Worm (Caenorhabditis elegans) whole organism, L2 larva: ENCODE measurements around the gene ceh-28.

Experiments
- C34F6.9 ChIP-seq: fragments of 150-350 bp; optimal IDR thresholded peaks from 2 replicates; lab custom pipeline; 2014; ENCODE audit warnings: missing biosample characterization, missing genetic modification characterization
- F13H6.1 ChIP-seq: sonication (generic microtip); optimal IDR thresholded peaks from 2 replicates; lab custom pipeline; 2016; ENCODE audit warnings: missing genetic modification characterization, missing compliant biosample characterization
- R02D3.7 ChIP-seq: fragments of 150-350 bp; optimal IDR thresholded peaks from 2 replicates; lab custom pipeline; 2014; ENCODE audit warnings: missing biosample characterization, missing genetic modification characterization
- Y55F3AM.14 ChIP-seq: fragments of 200-800 bp; sonication (Bioruptor generic); optimal IDR thresholded peaks from 2 replicates; lab custom pipeline; 2018; ENCODE audit warnings: mild to moderate bottlenecking, missing genetic modification characterization, missing compliant biosample characterization
- ZK546.5 ChIP-seq: sonication (generic microtip); optimal IDR thresholded peaks from 2 replicates; lab custom pipeline; 2017; ENCODE audit warnings: missing biosample characterization, missing genetic modification characterization
- alr-1 ChIP-seq: fragments of 150-350 bp; optimal IDR thresholded peaks from 2 replicates; lab custom pipeline; 2014; ENCODE audit warnings: missing biosample characterization, missing genetic modification characterization
- ama-1 ChIP-seq: fragments of 150-350 bp; optimal IDR thresholded peaks from 2 replicates; lab custom pipeline; 2018; ENCODE audit warnings: inconsistent platforms
- blmp-1 ChIP-seq: sonication (generic microtip); optimal IDR thresholded peaks from 2 replicates; lab custom pipeline; 2017; ENCODE audit warnings: missing genetic modification characterization, mild to moderate bottlenecking, missing compliant biosample characterization, antibody characterized with exemption, moderate library complexity; ENCODE audit not compliant: insufficient read depth
- ceh-16 ChIP-seq: fragments of 150-350 bp; optimal IDR thresholded peaks from 2 replicates; lab custom pipeline; 2014; ENCODE audit warnings: missing biosample characterization, missing genetic modification characterization
- ceh-82 ChIP-seq: fragments of 150-350 bp; optimal IDR thresholded peaks from 2 replicates; lab custom pipeline; 2014; ENCODE audit warnings: missing biosample characterization, missing genetic modification characterization
- crh-2 ChIP-seq: sonication (generic microtip); optimal IDR thresholded peaks from 2 replicates; lab custom pipeline; 2017; ENCODE audit warnings: missing biosample characterization, missing genetic modification characterization
- dmd-4 ChIP-seq: sonication (generic microtip); optimal IDR thresholded peaks from 2 replicates; lab custom pipeline; 2017; ENCODE audit warnings: missing biosample characterization, missing genetic modification characterization
- egl-27 ChIP-seq: sonication (generic microtip); optimal IDR thresholded peaks from 3 replicates; lab custom pipeline; 2017; ENCODE audit warnings: missing biosample characterization, missing genetic modification reagents, missing genetic modification characterization
- elt-1 ChIP-seq: fragments of 150-350 bp; optimal IDR thresholded peaks from 2 replicates; lab custom pipeline; 2014; ENCODE audit warnings: missing biosample characterization, missing genetic modification characterization
- elt-3 ChIP-seq: sonication (generic microtip); optimal IDR thresholded peaks from 2 replicates; lab custom pipeline; 2017; ENCODE audit warnings: missing biosample characterization, missing genetic modification characterization
- fos-1 ChIP-seq: fragments of 150-350 bp; optimal IDR thresholded peaks from 2 replicates; lab custom pipeline; 2014; ENCODE audit warnings: missing biosample characterization, missing genetic modification characterization
- gmeb-1 ChIP-seq: fragments of 150-350 bp; optimal IDR thresholded peaks from 2 replicates; lab custom pipeline; 2014; ENCODE audit warnings: missing biosample characterization, missing genetic modification characterization
- lin-11 ChIP-seq: fragments of 150-350 bp; sonication (generic microtip); optimal IDR thresholded peaks from 2 replicates; lab custom pipeline; 2014; ENCODE audit warnings: missing biosample characterization, missing genetic modification characterization, inconsistent platforms, mixed read lengths
- lin-13 ChIP-seq: fragments of 150-350 bp; optimal IDR thresholded peaks from 2 replicates; lab custom pipeline; 2014; ENCODE audit warnings: missing biosample characterization, missing genetic modification reagents, missing genetic modification characterization
- lin-39 ChIP-seq: fragments of 150-350 bp; optimal IDR thresholded peaks from 2 replicates; lab custom pipeline; 2014; ENCODE audit warnings: missing biosample characterization, missing genetic modification reagents, missing genetic modification characterization
- lsy-2 ChIP-seq, 2 experiments: fragments of 150-350 bp in 1 of 2; sonication (generic microtip) in 1 of 2; optimal IDR thresholded peaks; 2 replicates each; lab custom pipeline; 2014 to 2017; ENCODE audit warnings: missing biosample characterization in 2 of 2, missing genetic modification characterization in 2 of 2
- mab-5 ChIP-seq: fragments of 150-350 bp; optimal IDR thresholded peaks from 2 replicates; lab custom pipeline; 2014; ENCODE audit warnings: missing biosample characterization, missing genetic modification characterization
- mbf-1 ChIP-seq: sonication (generic microtip); optimal IDR thresholded peaks from 2 replicates; lab custom pipeline; 2017; ENCODE audit warnings: missing biosample characterization, missing genetic modification characterization
- mdl-1 ChIP-seq, 2 experiments: fragments of 150-350 bp in 1 of 2; sonication (generic microtip) in 1 of 2; optimal IDR thresholded peaks; 2 replicates each; lab custom pipeline; 2017; ENCODE audit warnings: missing biosample characterization in 2 of 2, missing genetic modification characterization in 2 of 2
- nhr-10 ChIP-seq: sonication (generic microtip); optimal IDR thresholded peaks from 2 replicates; lab custom pipeline; 2017; ENCODE audit warnings: missing biosample characterization, missing genetic modification characterization
- nhr-11 ChIP-seq: fragments of 150-350 bp; optimal IDR thresholded peaks from 2 replicates; lab custom pipeline; 2014; ENCODE audit warnings: missing biosample characterization, missing genetic modification characterization
- nhr-129 ChIP-seq: fragments of 150-350 bp; optimal IDR thresholded peaks from 2 replicates; lab custom pipeline; 2014; ENCODE audit warnings: missing biosample characterization, missing genetic modification characterization
- nhr-21 ChIP-seq: fragments of 150-350 bp; optimal IDR thresholded peaks from 2 replicates; lab custom pipeline; 2014; ENCODE audit warnings: missing biosample characterization, missing genetic modification characterization
- nhr-23 ChIP-seq: fragments of 150-350 bp; optimal IDR thresholded peaks from 2 replicates; lab custom pipeline; 2014; ENCODE audit warnings: missing biosample characterization, missing genetic modification reagents, missing genetic modification characterization
- nhr-237 ChIP-seq: fragments of 150-350 bp; optimal IDR thresholded peaks from 2 replicates; lab custom pipeline; 2014; ENCODE audit warnings: missing biosample characterization, missing genetic modification characterization
- nhr-25 ChIP-seq: fragments of 150-350 bp; sonication (generic microtip); optimal IDR thresholded peaks from 3 replicates; lab custom pipeline; 2014; ENCODE audit warnings: missing biosample characterization, missing genetic modification characterization
- nhr-6 ChIP-seq: fragments of 150-350 bp; optimal IDR thresholded peaks from 2 replicates; lab custom pipeline; 2014; ENCODE audit warnings: missing biosample characterization, missing genetic modification characterization
- peb-1 ChIP-seq: fragments of 150-350 bp; optimal IDR thresholded peaks from 2 replicates; lab custom pipeline; 2014; ENCODE audit warnings: missing biosample characterization, missing genetic modification characterization
- sem-4 ChIP-seq: fragments of 150-350 bp; optimal IDR thresholded peaks from 2 replicates; lab custom pipeline; 2014; ENCODE audit warnings: missing biosample characterization, missing genetic modification reagents, missing genetic modification characterization
- skn-1 ChIP-seq: sonication (generic microtip); optimal IDR thresholded peaks from 2 replicates; lab custom pipeline; 2017; ENCODE audit warnings: missing biosample characterization, missing genetic modification characterization
- sma-3 ChIP-seq: sonication (generic microtip); optimal IDR thresholded peaks from 2 replicates; lab custom pipeline; 2016; ENCODE audit warnings: missing genetic modification reagents, missing genetic modification characterization, missing compliant biosample characterization
- sma-9 ChIP-seq, 2 experiments: fragments of 150-350 bp in 1 of 2; sonication (generic microtip) in 1 of 2; optimal IDR thresholded peaks; 2 replicates each; lab custom pipeline; 2014 to 2016; ENCODE audit warnings: missing genetic modification characterization in 2 of 2, mild to moderate bottlenecking in 1 of 2, missing biosample characterization in 1 of 2, missing compliant biosample characterization in 1 of 2, missing genetic modification reagents in 1 of 2, moderate library complexity in 1 of 2
- snpc-4 ChIP-seq: fragments of 150-350 bp; optimal IDR thresholded peaks from 2 replicates; lab custom pipeline; 2014; ENCODE audit warnings: missing biosample characterization, missing genetic modification characterization
- unc-55 ChIP-seq: fragments of 150-350 bp; sonication (generic microtip); optimal IDR thresholded peaks from 3 replicates; lab custom pipeline; 2014; ENCODE audit warnings: missing biosample characterization, missing genetic modification reagents, missing genetic modification characterization
- unc-62 ChIP-seq: fragments of 150-350 bp; optimal IDR thresholded peaks from 2 replicates; lab custom pipeline; 2014; ENCODE audit warnings: missing biosample characterization, missing genetic modification reagents, missing genetic modification characterization
- zag-1 ChIP-seq: fragments of 150-350 bp; optimal IDR thresholded peaks from 2 replicates; lab custom pipeline; 2014; ENCODE audit warnings: missing biosample characterization, missing genetic modification characterization
- ztf-1 ChIP-seq: fragments of 200-800 bp; sonication (Bioruptor generic); conservative IDR thresholded peaks from 2 replicates; pipeline ENCODE4 v1.3.6; 2022; ENCODE audit warnings: missing genetic modification characterization, missing compliant biosample characterization
- ztf-11 ChIP-seq: sonication (generic microtip); optimal IDR thresholded peaks from 2 replicates; lab custom pipeline; 2017; ENCODE audit warnings: missing biosample characterization, missing genetic modification characterization
- ztf-4 ChIP-seq: fragments of 150-350 bp; optimal IDR thresholded peaks from 2 replicates; lab custom pipeline; 2014; ENCODE audit warnings: missing biosample characterization, missing genetic modification characterization

The ceh-28 gene

ce11 chrX:13100410-13100809 is 25.9 kb downstream of the ceh-28 start, which contains the start of gene R03G8.6:
R03G8.6 (minus strand) TSS chrX:13100510.
- TF ChIP-seq blmp-1 (tag; lab: Kevin White, UChicago) (no peak), zag-1 (tag; lab: Kevin White, UChicago) (no peak), ZK546.5 (tag; lab: Kevin White, UChicago) (no peak), unc-62 (no peak), alr-1 (tag; lab: Kevin White, UChicago) (no peak), peb-1 (tag; lab: Kevin White, UChicago) (no peak), nhr-10 (tag; lab: Kevin White, UChicago) (no peak), nhr-25 (tag; lab: Kevin White, UChicago) (no peak), Y55F3AM.14 (GFP tag; lab: Kevin White, UChicago) (no peak), lsy-2 (tag; optimal IDR thresholded peaks at IDR 0.05; lab: Kevin White, UChicago) (no peak), lin-11 (tag; lab: Kevin White, UChicago) (no peak), nhr-237 (tag; lab: Kevin White, UChicago) (no peak), elt-1 (tag; lab: Kevin White, UChicago) (no peak), snpc-4 (tag; lab: Kevin White, UChicago) (no peak), ama-1 (lab: Kevin White, UChicago) (no peak), nhr-21 (tag; lab: Kevin White, UChicago) (no peak), nhr-23 (no peak), fos-1 (tag; lab: Kevin White, UChicago) (no peak), crh-2 (tag; lab: Kevin White, UChicago) (no peak)

- TF ChIP-seq unc-55 (GFP tag; lab: Kevin White, UChicago) (no peak), fos-1 (tag; lab: Kevin White, UChicago) (no peak), skn-1 (no peak), crh-2 (tag; lab: Kevin White, UChicago) (no peak), C34F6.9 (no peak), F13H6.1 (no peak), mab-5 (tag; lab: Kevin White, UChicago) (no peak), mdl-1 (tag; optimal IDR thresholded peaks at IDR 0.05; lab: Kevin White, UChicago) (no peak), egl-27 (tag; lab: Kevin White, UChicago) (no peak), blmp-1 (tag; lab: Kevin White, UChicago) (no peak), nhr-6 (tag; lab: Kevin White, UChicago) (no peak), nhr-23 (no peak), nhr-11 (tag; lab: Kevin White, UChicago) (no peak), alr-1 (tag; lab: Kevin White, UChicago) (no peak), ZK546.5 (tag; lab: Kevin White, UChicago) (no peak), nhr-10 (tag; lab: Kevin White, UChicago) (no peak), ama-1 (lab: Kevin White, UChicago) (no peak), ceh-82 (tag; lab: Kevin White, UChicago) (no peak), lin-39 (tag; lab: Kevin White, UChicago) (no peak)
- TF ChIP-seq, all 48 proteins: peak for 0
Observed at ce11 chrX:13102838-13103237, 28.4 kb downstream of the ceh-28 start.

- peak; percentile 88 for TF ChIP-seq crh-2 (tag; lab: Kevin White, UChicago)
- no peak for TF ChIP-seq nhr-11 (tag; lab: Kevin White, UChicago)
- peak; percentile 81 for TF ChIP-seq sma-3 (GFP tag; lab: Kevin White, UChicago)
- peak; percentile 94 for TF ChIP-seq sma-9 (GFP tag; optimal IDR thresholded peaks at IDR 0.05; lab: Kevin White, UChicago)
- TF ChIP-seq sma-9 (tag; optimal IDR thresholded peaks at IDR 0.05; lab: Kevin White, UChicago), result no peak
- no peak for TF ChIP-seq mbf-1
- no peak for TF ChIP-seq alr-1 (tag; lab: Kevin White, UChicago)
- TF ChIP-seq lin-13, result peak; percentile 60
- TF ChIP-seq lin-11 (tag; lab: Kevin White, UChicago), result peak; percentile 48
- no peak for TF ChIP-seq R02D3.7 (tag; lab: Kevin White, UChicago)
- no peak for TF ChIP-seq ztf-11 (tag; lab: Kevin White, UChicago)
- TF ChIP-seq mdl-1 (tag; optimal IDR thresholded peaks at IDR 0.05; lab: Kevin White, UChicago), result peak; percentile 92
- TF ChIP-seq unc-55 (GFP tag; lab: Kevin White, UChicago), result peak; percentile 36
- peak; percentile 6 for TF ChIP-seq egl-27 (tag; lab: Kevin White, UChicago)
- TF ChIP-seq unc-62, result no peak
- TF ChIP-seq snpc-4 (tag; lab: Kevin White, UChicago), result peak; percentile 12
- TF ChIP-seq ZK546.5 (tag; lab: Kevin White, UChicago), result no peak
- no peak for TF ChIP-seq ceh-82 (tag; lab: Kevin White, UChicago)
- peak; percentile 84 for TF ChIP-seq fos-1 (tag; lab: Kevin White, UChicago)
- TF ChIP-seq skn-1, result peak; percentile 51
- TF ChIP-seq blmp-1 (tag; lab: Kevin White, UChicago), result peak; percentile 76
- no peak for TF ChIP-seq elt-3
- no peak for TF ChIP-seq Y55F3AM.14 (GFP tag; lab: Kevin White, UChicago)
- TF ChIP-seq elt-1 (tag; lab: Kevin White, UChicago), result no peak
- TF ChIP-seq nhr-237 (tag; lab: Kevin White, UChicago), result no peak
- no peak for TF ChIP-seq ztf-1
- TF ChIP-seq gmeb-1, result peak; percentile 71
- TF ChIP-seq mab-5 (tag; lab: Kevin White, UChicago), result no peak
- no peak for TF ChIP-seq sem-4
- TF ChIP-seq nhr-23, result no peak
- peak; percentile 88 for TF ChIP-seq nhr-21 (tag; lab: Kevin White, UChicago)
- TF ChIP-seq nhr-25 (tag; lab: Kevin White, UChicago), result no peak
- no peak for TF ChIP-seq ztf-4
- no peak for TF ChIP-seq ama-1 (lab: Kevin White, UChicago)
- TF ChIP-seq zag-1 (tag; lab: Kevin White, UChicago), result no peak
- TF ChIP-seq F13H6.1, result peak; percentile 80
- no peak for TF ChIP-seq ceh-16 (tag; lab: Kevin White, UChicago)
- TF ChIP-seq nhr-129 (tag; lab: Kevin White, UChicago), result peak; percentile 75
- no peak for TF ChIP-seq dmd-4 (tag; lab: Kevin White, UChicago)
- TF ChIP-seq C34F6.9, result peak; percentile 67
Observed at ce11 chrX:13104966-13105365, 30.5 kb downstream of the ceh-28 start, which contains the start of gene F17H10.1. F17H10.1 (plus strand) TSS chrX:13105241.
